Fruit fly (Drosophila melanogaster): ENCODE results near the gene Remo.

Gene Remo

dm6 chrX:13296405-13297183 is 8.7 kb downstream of the Remo start, which contains the start of gene CG1622 (continued):
- TF ChIP-seq Mrtf (GFP tag; IDR thresholded peaks at IDR 0.05) (no peak), tgo (GFP tag; IDR thresholded peaks at IDR 0.05) (peak; percentile 33; the same call in 1 of the 3 replicates), CG15601 (tag; optimal IDR thresholded peaks at IDR 0.05) (peak; percentile 19), CG11560 (tag; IDR thresholded peaks at IDR 0.05) (no peak), lola (GFP tag; optimal IDR thresholded peaks at IDR 0.05) (peak in 1 of 3 experiments; percentile 22), Asciz (GFP tag; optimal IDR thresholded peaks at IDR 0.05) (no peak), CG13287 (GFP tag; IDR thresholded peaks at IDR 0.05; ENCODE audit: partially characterized antibody) (peak; percentile 34; the same call in 1 of the 2 replicates), eve (GFP tag; optimal IDR thresholded peaks at IDR 0.05) (no peak), ftz-f1 (GFP tag; optimal IDR thresholded peaks at IDR 0.05) (no peak), zen (tag; optimal IDR thresholded peaks at IDR 0.05) (no peak), CG12391 (tag; optimal IDR thresholded peaks at IDR 0.05) (peak; percentile 72), CG15514 (GFP tag; optimal IDR thresholded peaks at IDR 0.05) (peak; percentile 40), croc (GFP tag; conservative IDR thresholded peaks at IDR 0.05) (no peak), tll (GFP tag; optimal IDR thresholded peaks at IDR 0.05) (no peak), pzg (GFP tag; optimal IDR thresholded peaks at IDR 0.05) (peak; percentile 37), Stat92E (GFP tag; optimal IDR thresholded peaks at IDR 0.05) (peak in 1 of 3 experiments; percentile 31), ash1 (GFP tag; optimal IDR thresholded peaks at IDR 0.05) (no peak), Hr78 (GFP tag; optimal IDR thresholded peaks at IDR 0.05) (no peak), her (GFP tag; optimal IDR thresholded peaks at IDR 0.05) (no peak), CG8924 (tag; optimal IDR thresholded peaks at IDR 0.05) (peak; percentile 55), CG14710 (tag; optimal IDR thresholded peaks at IDR 0.05) (peak; percentile 53), gcm (GFP tag; optimal IDR thresholded peaks at IDR 0.05) (peak; percentile 17), esg (GFP tag; conservative IDR thresholded peaks at IDR 0.05) (no peak), CG6791 (GFP tag; IDR thresholded peaks at IDR 0.05; ENCODE audit: partially characterized antibody) (no peak), CG15696 (tag; optimal IDR thresholded peaks at IDR 0.05) (peak; percentile 9), dmrt99B (tag; optimal IDR thresholded peaks at IDR 0.05) (no peak), sob (GFP tag; IDR thresholded peaks at IDR 0.05) (peak; percentile 67), CG4424 (GFP tag; optimal IDR thresholded peaks at IDR 0.05) (peak; percentile 9), chm (GFP tag; IDR thresholded peaks at IDR 0.05) (no peak), CG3726 (GFP tag; IDR thresholded peaks at IDR 0.05) (no peak), HLH4C (GFP tag; IDR thresholded peaks at IDR 0.05; ENCODE audit: partially characterized antibody) (0 out of 3 replicates have a peak, but pooled peaks have one; percentile 13), nmo (GFP tag; optimal IDR thresholded peaks at IDR 0.05) (peak; percentile 47), CG31441 (GFP tag; IDR thresholded peaks at IDR 0.05) (peak; percentile 80), YL-1 (GFP tag; optimal IDR thresholded peaks at IDR 0.05) (peak; percentile 16), inv (GFP tag; IDR thresholded peaks at IDR 0.05; ENCODE audit: partially characterized antibody) (no peak), bbx (GFP tag; IDR thresholded peaks at IDR 0.05; ENCODE audit: partially characterized antibody) (peak; percentile 39; the same call in 1 of the 2 replicates), gsb (GFP tag; IDR thresholded peaks at IDR 0.05) (no peak), Chrac-16 (GFP tag; optimal IDR thresholded peaks at IDR 0.05) (peak; percentile 17)
